Worm (Caenorhabditis elegans): Measurements from ENCODE around the gene H05C05.4.

- TF ChIP-seq tbx-11 (GFP tag; IDR thresholded peaks at IDR 0.05) (no peak), F13C5.2 (tag; optimal IDR thresholded peaks at IDR 0.05) (no peak), ama-1 (optimal IDR thresholded peaks at IDR 0.05) (no peak), sea-1 (GFP tag; conservative IDR thresholded peaks at IDR 0.05) (no peak), ets-7 (tag; optimal IDR thresholded peaks at IDR 0.05) (no peak), hnd-1 (tag; optimal IDR thresholded peaks at IDR 0.05) (no peak)
Measured at ce11 chrIII:2937780-2938179, 8.2 kb downstream of the H05C05.4 start.
